Fruit fly (Drosophila melanogaster) whole organism, prepupa: Measurements from ENCODE around the gene CtsF.

ENCODE experiments used
- CG10631 ChIP-seq: fragments of 200-800 bp; sonication (Bioruptor generic); optimal IDR thresholded peaks from 2 replicates; lab custom pipeline; 2016; ENCODE audit warnings: missing biosample characterization, missing genetic modification characterization
- CG11902 ChIP-seq: fragments of 200-800 bp; sonication (Bioruptor generic); optimal IDR thresholded peaks from 3 replicates; lab custom pipeline; 2016; ENCODE audit warnings: missing biosample characterization, missing genetic modification characterization
- CG1621 ChIP-seq: fragments of 200-800 bp; sonication (Bioruptor generic); optimal IDR thresholded peaks from 3 replicates; lab custom pipeline; 2018; ENCODE audit warnings: missing biosample characterization, mild to moderate bottlenecking, missing genetic modification characterization
- CG3032 ChIP-seq: fragments of 200-800 bp; optimal IDR thresholded peaks from 2 replicates; lab custom pipeline; 2019; ENCODE audit warnings: missing biosample characterization, mild to moderate bottlenecking, missing genetic modification characterization, moderate library complexity
- CG31627 ChIP-seq: fragments of 200-800 bp; sonication (Bioruptor generic); optimal IDR thresholded peaks from 3 replicates; lab custom pipeline; 2016; ENCODE audit warnings: missing biosample characterization, missing genetic modification characterization
- CG32006 ChIP-seq: fragments of 200-800 bp; sonication (Bioruptor generic); optimal IDR thresholded peaks from 3 replicates; lab custom pipeline; 2017; ENCODE audit warnings: missing biosample characterization, mild to moderate bottlenecking, missing genetic modification characterization
- CG3919 ChIP-seq: fragments of 200-800 bp; sonication (Bioruptor generic); optimal IDR thresholded peaks from 3 replicates; lab custom pipeline; 2016; ENCODE audit warnings: missing biosample characterization, missing genetic modification characterization
- CG4318 ChIP-seq: fragments of 200-800 bp; sonication (Bioruptor generic); optimal IDR thresholded peaks from 3 replicates; lab custom pipeline; 2017; ENCODE audit warnings: missing biosample characterization, mild to moderate bottlenecking, missing genetic modification characterization
- CG6163 ChIP-seq: fragments of 200-800 bp; sonication (Bioruptor generic); IDR thresholded peaks from 3 replicates; pipeline ENCODE4 v1.3.6; 2022; ENCODE audit warnings: missing biosample characterization, missing genetic modification characterization
- CG6276 ChIP-seq: fragments of 200-800 bp; sonication (Bioruptor generic); optimal IDR thresholded peaks from 2 replicates; lab custom pipeline; 2017; ENCODE audit warnings: missing biosample characterization, mild to moderate bottlenecking, missing genetic modification characterization
- CG6808 ChIP-seq: fragments of 200-800 bp; sonication (Bioruptor generic); optimal IDR thresholded peaks from 3 replicates; lab custom pipeline; 2017; ENCODE audit warnings: missing biosample characterization, missing genetic modification characterization, mild to moderate bottlenecking, moderate library complexity, missing genetic modification reagents
- CG6854 ChIP-seq: fragments of 200-800 bp; sonication (Bioruptor generic); optimal IDR thresholded peaks from 2 replicates; lab custom pipeline; 2017; ENCODE audit warnings: missing biosample characterization, mild to moderate bottlenecking, missing genetic modification characterization
- CG8119 ChIP-seq: fragments of 200-800 bp; sonication (Bioruptor generic); IDR thresholded peaks from 3 replicates; pipeline ENCODE4 v1.3.6; 2022; ENCODE audit warnings: missing biosample characterization, missing genetic modification characterization
- CG8319 ChIP-seq: fragments of 200-800 bp; sonication (Bioruptor generic); optimal IDR thresholded peaks from 3 replicates; lab custom pipeline; 2016; ENCODE audit warnings: missing biosample characterization, missing genetic modification characterization
- CG8632 ChIP-seq: fragments of 200-800 bp; sonication (Bioruptor generic); optimal IDR thresholded peaks from 3 replicates; lab custom pipeline; 2016; ENCODE audit warnings: missing biosample characterization, missing genetic modification characterization
- Eip78C ChIP-seq: fragments of 200-800 bp; sonication (Bioruptor generic); peaks from one replicate; lab custom pipeline; 2016; ENCODE audit warnings: missing biosample characterization, missing genetic modification characterization
- Ets96B ChIP-seq: fragments of 200-800 bp; optimal IDR thresholded peaks from 2 replicates; lab custom pipeline; 2019; ENCODE audit warnings: missing biosample characterization, mild to moderate bottlenecking, missing genetic modification characterization, moderate library complexity
- Hr38 ChIP-seq: sonication (Bioruptor generic); optimal IDR thresholded peaks from 2 replicates; lab custom pipeline; 2016; ENCODE audit warnings: missing biosample characterization, missing genetic modification characterization
- Hr39 ChIP-seq: fragments of 200-800 bp; sonication (Bioruptor generic); optimal IDR thresholded peaks from 2 replicates; lab custom pipeline; 2016; ENCODE audit warnings: missing biosample characterization, missing genetic modification characterization
- Lpt ChIP-seq: fragments of 200-800 bp; sonication (Bioruptor generic); optimal IDR thresholded peaks from 3 replicates; lab custom pipeline; 2016; ENCODE audit warnings: missing biosample characterization, missing genetic modification characterization
- OdsH ChIP-seq: fragments of 200-800 bp; sonication (Bioruptor generic); optimal IDR thresholded peaks from 3 replicates; lab custom pipeline; 2016; ENCODE audit warnings: missing biosample characterization, missing genetic modification characterization
- Sox102F ChIP-seq: fragments of 200-800 bp; sonication (Bioruptor generic); optimal IDR thresholded peaks from 2 replicates; lab custom pipeline; 2016; ENCODE audit warnings: missing biosample characterization, mild to moderate bottlenecking, missing genetic modification characterization
- Sox14 ChIP-seq: fragments of 200-800 bp; sonication (Bioruptor generic); optimal IDR thresholded peaks from 3 replicates; lab custom pipeline; 2016; ENCODE audit warnings: missing biosample characterization, missing genetic modification characterization
- Sox15 ChIP-seq: fragments of 200-800 bp; sonication (Bioruptor generic); optimal IDR thresholded peaks from 3 replicates; lab custom pipeline; 2016; ENCODE audit warnings: missing biosample characterization, missing genetic modification characterization
- achi ChIP-seq: fragments of 200-800 bp; sonication (Bioruptor generic); optimal IDR thresholded peaks from 3 replicates; lab custom pipeline; 2016; ENCODE audit warnings: missing biosample characterization, missing genetic modification characterization
- acj6 ChIP-seq: fragments of 200-800 bp; sonication (Bioruptor generic); optimal IDR thresholded peaks from 3 replicates; lab custom pipeline; 2016; ENCODE audit warnings: missing biosample characterization, missing genetic modification characterization
- cyc ChIP-seq: fragments of 200-800 bp; sonication (Bioruptor generic); optimal IDR thresholded peaks from 3 replicates; lab custom pipeline; 2016; ENCODE audit warnings: missing biosample characterization, missing genetic modification characterization
- dac ChIP-seq: fragments of 200-800 bp; sonication (Bioruptor generic); optimal IDR thresholded peaks from 2 replicates; lab custom pipeline; 2017; ENCODE audit warnings: missing biosample characterization, mild to moderate bottlenecking, missing genetic modification characterization
- dsx ChIP-seq: fragments of 200-800 bp; optimal IDR thresholded peaks from 3 replicates; lab custom pipeline; 2019; ENCODE audit warnings: missing biosample characterization, mild to moderate bottlenecking, missing genetic modification characterization, moderate library complexity; ENCODE audit not compliant: poor library complexity, severe bottlenecking
- esn ChIP-seq: fragments of 200-800 bp; sonication (Bioruptor generic); optimal IDR thresholded peaks from 2 replicates; lab custom pipeline; 2016; ENCODE audit warnings: missing biosample characterization, mild to moderate bottlenecking, missing genetic modification characterization, moderate library complexity
- fkh ChIP-seq: fragments of 200-800 bp; sonication (Bioruptor generic); optimal IDR thresholded peaks from 3 replicates; lab custom pipeline; 2017; ENCODE audit warnings: missing biosample characterization, mild to moderate bottlenecking, missing genetic modification characterization, moderate library complexity
- lz ChIP-seq: fragments of 200-800 bp; sonication (Bioruptor generic); optimal IDR thresholded peaks from 3 replicates; lab custom pipeline; 2016; ENCODE audit warnings: missing biosample characterization, missing genetic modification characterization
- salr ChIP-seq, 2 experiments: fragments of 200-800 bp; sonication (Bioruptor generic); optimal IDR thresholded peaks; 3 replicates each; lab custom pipeline; 2016 to 2018; ENCODE audit warnings: missing biosample characterization in 2 of 2, missing genetic modification characterization in 2 of 2, mild to moderate bottlenecking in 1 of 2
- spab ChIP-seq: fragments of 200-800 bp; sonication (Bioruptor generic); optimal IDR thresholded peaks from 2 replicates; lab custom pipeline; 2017; ENCODE audit warnings: missing biosample characterization, mild to moderate bottlenecking, missing genetic modification characterization, missing genetic modification reagents
- ss ChIP-seq, 2 experiments: fragments of 200-800 bp; sonication (Bioruptor generic); optimal IDR thresholded peaks; 2 replicates in 1 of 2; 3 replicates in 1 of 2; lab custom pipeline; 2017 to 2018; ENCODE audit warnings: mild to moderate bottlenecking in 2 of 2, missing biosample characterization in 2 of 2, missing genetic modification characterization in 2 of 2, moderate library complexity in 1 of 2
- svp ChIP-seq: fragments of 200-800 bp; sonication (Bioruptor generic); peaks from one replicate; lab custom pipeline; 2016; ENCODE audit warnings: missing biosample characterization, missing genetic modification characterization
- vri ChIP-seq: fragments of 200-800 bp; sonication (Bioruptor generic); optimal IDR thresholded peaks from 3 replicates; lab custom pipeline; 2016; ENCODE audit warnings: missing biosample characterization, mild to moderate bottlenecking, missing genetic modification characterization

Gene CtsF

DNA sequence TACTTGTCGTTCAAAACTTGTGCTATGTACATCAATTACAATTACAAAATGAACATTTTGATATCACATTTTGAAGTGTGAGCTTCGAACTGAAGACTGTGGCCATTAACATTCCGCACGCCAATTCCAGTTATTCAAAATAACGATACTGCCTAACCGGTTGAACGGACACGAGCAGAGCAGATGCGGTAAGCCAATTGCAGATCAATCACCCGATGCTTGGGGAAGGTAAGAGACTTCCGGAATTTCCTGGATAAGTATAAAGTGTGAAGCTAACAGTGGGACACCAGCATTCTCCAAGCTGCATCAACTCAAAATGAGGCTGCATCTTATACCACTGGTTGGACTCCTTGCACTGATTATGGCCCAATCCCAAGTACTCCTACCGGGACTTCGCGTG lies 27.7 kb downstream of the CtsF start, which contains the start of gene CG14664:
Gene CG14664, plus strand, starts transcription at position 301 of the 400 bp plus-strand sequence.
- TF ChIP-seq CG8632 (no peak), svp (GFP tag; lab: Kevin White, UChicago) (no peak), Hr38 (no peak), CG6808 (no peak), dac (GFP tag; lab: Kevin White, UChicago) (no peak), Sox102F (GFP tag; lab: Kevin White, UChicago) (no peak), CG6276 (GFP tag; lab: Kevin White, UChicago) (no peak), Sox15 (GFP tag; lab: Kevin White, UChicago) (no peak), vri (GFP tag; lab: Kevin White, UChicago) (no peak), CG10631 (GFP tag; lab: Kevin White, UChicago) (no peak), cyc (no peak)

DNA sequence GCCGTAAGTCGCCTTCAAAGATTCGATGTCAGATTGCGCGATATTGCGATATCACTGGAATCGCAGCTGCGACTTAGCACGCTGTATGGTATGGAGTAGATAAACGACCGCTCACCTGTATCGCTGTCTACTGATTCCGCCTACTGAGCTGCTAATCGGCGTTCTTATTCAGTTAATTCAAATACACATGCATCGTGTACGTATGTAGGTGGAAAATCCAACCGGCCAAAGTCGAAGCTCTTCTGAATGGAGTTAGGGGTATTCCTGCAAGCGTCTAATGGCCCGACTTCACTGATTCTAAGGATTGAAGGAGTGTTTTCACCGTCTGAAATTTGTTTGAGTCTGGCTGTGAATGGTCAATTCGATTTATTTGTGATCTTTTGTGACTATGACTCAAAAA lies 28.4 kb downstream of the CtsF start, which contains the start of gene CG2604:
Gene CG2604, minus strand, starts transcription at position 231 of the 400 bp plus-strand sequence.
- TF ChIP-seq dsx (GFP tag; lab: Kevin White, UChicago) (no peak), ss (GFP tag; optimal IDR thresholded peaks at IDR 0.05; lab: Kevin White, UChicago) (peak in 1 of 2 experiments; percentile 72), Ets96B (peak; percentile 9), CG3919 (GFP tag; lab: Kevin White, UChicago) (no peak), lz (GFP tag; lab: Kevin White, UChicago) (peak; percentile 1), CG1621 (tag; lab: Kevin White, UChicago) (peak; percentile 31), esn (GFP tag; lab: Kevin White, UChicago) (peak; percentile 29), Hr39 (no peak), CG8119 (no peak), CG11902 (no peak), CG32006 (GFP tag; lab: Kevin White, UChicago) (no peak), dac (GFP tag; lab: Kevin White, UChicago) (peak; percentile 67), CG8319 (GFP tag; lab: Kevin White, UChicago) (no peak), acj6 (GFP tag; lab: Kevin White, UChicago) (no peak), CG6808 (peak; percentile 56), Eip78C (GFP tag; lab: Kevin White, UChicago) (peak; percentile 68), fkh (GFP tag; lab: Kevin White, UChicago) (no peak), Lpt (GFP tag; lab: Kevin White, UChicago) (no peak), achi (GFP tag; lab: Kevin White, UChicago) (no peak), Sox14 (peak; percentile 33), CG6854 (GFP tag; lab: Kevin White, UChicago) (peak; percentile 64), OdsH (no peak), salr (GFP tag; optimal IDR thresholded peaks at IDR 0.05; lab: Kevin White, UChicago) (peak in 1 of 2 experiments; percentile 3), Sox15 (GFP tag; lab: Kevin White, UChicago) (no peak), CG31627 (GFP tag; lab: Kevin White, UChicago) (peak; percentile 23), CG3032 (tag; lab: Kevin White, UChicago) (peak; percentile 38)

DNA sequence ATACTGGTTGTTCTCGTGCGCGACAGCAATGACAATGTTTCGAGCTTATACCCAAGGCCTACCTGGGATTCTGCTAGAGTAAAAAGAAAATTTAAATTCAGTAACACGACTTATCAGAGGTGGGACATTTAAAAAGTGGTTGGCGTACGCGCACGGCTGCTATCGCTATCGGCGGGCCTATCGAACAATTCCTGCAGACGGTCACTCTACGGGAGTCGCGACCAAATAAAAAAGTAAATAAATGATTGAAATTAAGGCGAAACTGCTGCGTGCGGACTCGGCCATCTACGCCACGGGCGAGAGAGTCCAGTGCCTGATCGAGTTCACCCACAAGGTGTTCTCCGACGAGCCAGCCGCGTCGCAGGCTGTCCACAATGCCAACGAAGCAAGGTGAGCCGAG lies 32.1 kb downstream of the CtsF start, which contains the start of the genes Prosbeta2R2 and CG1116:
Gene Prosbeta2R2, minus strand, starts transcription at position 63 of the 400 bp plus-strand sequence.
Gene CG1116, plus strand, starts transcription at position 192 of the 400 bp plus-strand sequence.
- no peak for TF ChIP-seq svp (GFP tag; lab: Kevin White, UChicago)
- TF ChIP-seq CG4318 (GFP tag; lab: Kevin White, UChicago): no peak
- no peak for TF ChIP-seq esn (GFP tag; lab: Kevin White, UChicago)
- no peak for TF ChIP-seq CG11902
- no peak for TF ChIP-seq Hr39
- TF ChIP-seq CG6163: no peak
- TF ChIP-seq spab: no peak
- TF ChIP-seq, all 60 proteins: peak for 0
